Fruit fly (Drosophila melanogaster) whole organism, embryonic: Measurements from ENCODE around the gene Gdi.

ENCODE experiments used
- C15 ChIP-seq: fragments of 200-800 bp; sonication (Bioruptor generic); IDR thresholded peaks from 3 replicates; pipeline ENCODE4 v1.3.6; 2022; ENCODE audit warnings: missing biosample characterization, missing genetic modification characterization
- CG10274 ChIP-seq: fragments of 200-800 bp; sonication (Bioruptor generic); optimal IDR thresholded peaks from 3 replicates; lab custom pipeline; 2017; ENCODE audit warnings: missing biosample characterization, mild to moderate bottlenecking, missing genetic modification characterization
- CG10321 ChIP-seq: fragments of 200-800 bp; sonication (Bioruptor generic); IDR thresholded peaks from 2 replicates; pipeline ENCODE4 v1.3.6; 2022; ENCODE audit warnings: missing biosample characterization, missing genetic modification characterization
- CG10654 ChIP-seq: fragments of 200-800 bp; sonication (Bioruptor generic); optimal IDR thresholded peaks from 2 replicates; lab custom pipeline; 2016; ENCODE audit warnings: missing biosample characterization, missing genetic modification characterization
- CG10979 ChIP-seq: fragments of 200-800 bp; sonication (Bioruptor generic); optimal IDR thresholded peaks from 2 replicates; lab custom pipeline; 2018; ENCODE audit warnings: missing biosample characterization, mild to moderate bottlenecking, missing genetic modification characterization, moderate library complexity
- CG11504 ChIP-seq: fragments of 200-800 bp; sonication (Bioruptor generic); optimal IDR thresholded peaks from 3 replicates; lab custom pipeline; 2019; ENCODE audit warnings: missing biosample characterization, mild to moderate bottlenecking, missing genetic modification characterization, moderate library complexity
- CG12299 ChIP-seq: fragments of 200-800 bp; sonication (Bioruptor generic); optimal IDR thresholded peaks from 2 replicates; lab custom pipeline; 2018; ENCODE audit warnings: missing biosample characterization, mild to moderate bottlenecking, missing genetic modification characterization
- CG14050 ChIP-seq: fragments of 200-800 bp; sonication (Bioruptor generic); IDR thresholded peaks from 3 replicates; pipeline ENCODE4 v1.3.6; 2022; ENCODE audit warnings: missing biosample characterization, missing genetic modification characterization
- CG14441 ChIP-seq: fragments of 200-800 bp; sonication (Bioruptor generic); IDR thresholded peaks from 2 replicates; pipeline ENCODE4 v1.3.6; 2022; ENCODE audit warnings: missing biosample characterization, missing genetic modification characterization
- CG18262 ChIP-seq: fragments of 200-800 bp; optimal IDR thresholded peaks from 3 replicates; lab custom pipeline; 2019; ENCODE audit warnings: missing biosample characterization, mild to moderate bottlenecking, missing genetic modification characterization, moderate library complexity
- CG18599 ChIP-seq: fragments of 200-800 bp; sonication (Bioruptor generic); optimal IDR thresholded peaks from 3 replicates; lab custom pipeline; 2017; ENCODE audit warnings: missing biosample characterization, missing genetic modification characterization, mild to moderate bottlenecking, moderate library complexity, missing genetic modification reagents
- CG2875 ChIP-seq: fragments of 200-800 bp; sonication (Bioruptor generic); optimal IDR thresholded peaks from 2 replicates; lab custom pipeline; 2017; ENCODE audit warnings: missing biosample characterization, mild to moderate bottlenecking, missing genetic modification characterization, missing genetic modification reagents
- CG31224 ChIP-seq: fragments of 200-800 bp; sonication (Bioruptor generic); IDR thresholded peaks from 2 replicates; pipeline ENCODE4 v1.3.6; 2022; ENCODE audit warnings: missing biosample characterization, missing genetic modification characterization
- CG4328 ChIP-seq: fragments of 200-800 bp; sonication (Bioruptor generic); optimal IDR thresholded peaks from 3 replicates; lab custom pipeline; 2017; ENCODE audit warnings: missing biosample characterization, missing genetic modification reagents, missing genetic modification characterization
- CG6254 ChIP-seq: fragments of 200-800 bp; sonication (Bioruptor generic); optimal IDR thresholded peaks from 3 replicates; lab custom pipeline; 2017; ENCODE audit warnings: mild to moderate bottlenecking, missing biosample characterization, missing genetic modification reagents, missing genetic modification characterization
- CG6689 ChIP-seq: fragments of 200-800 bp; sonication (Bioruptor generic); IDR thresholded peaks from 2 replicates; pipeline ENCODE4 v1.3.6; 2022; ENCODE audit warnings: missing biosample characterization, missing genetic modification characterization
- CG7271 ChIP-seq: fragments of 200-800 bp; sonication (Bioruptor generic); optimal IDR thresholded peaks from 2 replicates; lab custom pipeline; 2018; ENCODE audit warnings: missing biosample characterization, mild to moderate bottlenecking, missing genetic modification characterization, moderate library complexity
- CG7963 ChIP-seq: fragments of 200-800 bp; sonication (Bioruptor generic); IDR thresholded peaks from 3 replicates; pipeline ENCODE4 v1.3.6; 2022; ENCODE audit warnings: missing biosample characterization, missing genetic modification characterization; ENCODE audit not compliant: partially characterized antibody
- CG8359 ChIP-seq: fragments of 200-800 bp; sonication (Bioruptor generic); optimal IDR thresholded peaks from 2 replicates; lab custom pipeline; 2017; ENCODE audit warnings: missing biosample characterization, mild to moderate bottlenecking, missing genetic modification characterization, borderline replicate concordance
- CG8924 ChIP-seq: fragments of 200-800 bp; optimal IDR thresholded peaks from 3 replicates; lab custom pipeline; 2019; ENCODE audit warnings: missing biosample characterization, mild to moderate bottlenecking, missing genetic modification characterization, moderate library complexity
- CG9437 ChIP-seq: fragments of 200-800 bp; sonication (Bioruptor generic); optimal IDR thresholded peaks from 2 replicates; lab custom pipeline; 2018; ENCODE audit warnings: missing biosample characterization, mild to moderate bottlenecking, missing genetic modification characterization
- CG9932 ChIP-seq: fragments of 200-800 bp; sonication (Bioruptor generic); IDR thresholded peaks from 2 replicates; pipeline ENCODE4 v1.3.6; 2022; ENCODE audit warnings: missing biosample characterization, missing genetic modification characterization
- CTCF ChIP-seq: fragments of 200-800 bp; sonication (Bioruptor generic); optimal IDR thresholded peaks from 2 replicates; lab custom pipeline; 2017; ENCODE audit warnings: missing biosample characterization, mild to moderate bottlenecking, missing genetic modification characterization, moderate library complexity
- Dip3 ChIP-seq: fragments of 200-800 bp; sonication (Bioruptor generic); optimal IDR thresholded peaks from 3 replicates; lab custom pipeline; 2016; ENCODE audit warnings: missing biosample characterization, missing genetic modification characterization
- E2f2 ChIP-seq: fragments of 200-800 bp; sonication (Bioruptor generic); IDR thresholded peaks from 2 replicates; pipeline ENCODE4 v1.3.6; 2022; ENCODE audit warnings: missing biosample characterization, missing genetic modification characterization
- HmgZ ChIP-seq: fragments of 200-800 bp; sonication (Bioruptor generic); optimal IDR thresholded peaks from 2 replicates; lab custom pipeline; 2018; ENCODE audit warnings: missing biosample characterization, mild to moderate bottlenecking, missing genetic modification characterization
- Hsf ChIP-seq: fragments of 200-800 bp; sonication (Bioruptor generic); optimal IDR thresholded peaks from 3 replicates; lab custom pipeline; 2016; ENCODE audit warnings: missing biosample characterization, missing genetic modification characterization
- Oli ChIP-seq: fragments of 200-800 bp; sonication (Bioruptor generic); optimal IDR thresholded peaks from 2 replicates; lab custom pipeline; 2018; ENCODE audit warnings: missing biosample characterization, mild to moderate bottlenecking, missing genetic modification characterization, moderate library complexity
- PHDP ChIP-seq: fragments of 200-800 bp; sonication (Bioruptor generic); optimal IDR thresholded peaks from 3 replicates; lab custom pipeline; 2018; ENCODE audit warnings: missing biosample characterization, mild to moderate bottlenecking, missing genetic modification characterization, moderate library complexity
- Scr ChIP-seq: fragments of 200-800 bp; sonication (Bioruptor generic); IDR thresholded peaks from 2 replicates; pipeline ENCODE4 v1.3.6; 2022; ENCODE audit warnings: missing biosample characterization, missing genetic modification characterization; ENCODE audit not compliant: partially characterized antibody
- Six4 ChIP-seq: fragments of 200-800 bp; sonication (Bioruptor generic); optimal IDR thresholded peaks from 2 replicates; lab custom pipeline; 2016; ENCODE audit warnings: missing biosample characterization, missing genetic modification characterization
- ase ChIP-seq: fragments of 200-800 bp; sonication (Bioruptor generic); IDR thresholded peaks from 3 replicates; pipeline ENCODE4 v1.3.6; 2022; ENCODE audit warnings: missing biosample characterization, missing genetic modification characterization
- chif ChIP-seq, 2 experiments: fragments of 200-800 bp; sonication (Bioruptor generic); optimal IDR thresholded peaks; 3 replicates each; lab custom pipeline; 2016; ENCODE audit warnings: missing biosample characterization in 2 of 2, missing genetic modification characterization in 2 of 2
- corto ChIP-seq: fragments of 200-800 bp; sonication (Bioruptor generic); optimal IDR thresholded peaks from 2 replicates; lab custom pipeline; 2016; ENCODE audit warnings: missing biosample characterization, mild to moderate bottlenecking, missing genetic modification characterization, moderate library complexity
- emc ChIP-seq: fragments of 200-800 bp; sonication (Bioruptor generic); optimal IDR thresholded peaks from 2 replicates; lab custom pipeline; 2016; ENCODE audit warnings: missing biosample characterization, missing genetic modification characterization
- en ChIP-seq: fragments of 200-800 bp; sonication (Bioruptor generic); optimal IDR thresholded peaks from 2 replicates; lab custom pipeline; 2016; ENCODE audit warnings: missing biosample characterization, missing genetic modification characterization
- fd64A ChIP-seq: fragments of 200-800 bp; sonication (Bioruptor generic); optimal IDR thresholded peaks from 3 replicates; lab custom pipeline; 2018; ENCODE audit warnings: missing biosample characterization, mild to moderate bottlenecking, missing genetic modification characterization
- ftz-f1 ChIP-seq: fragments of 200-800 bp; sonication (Bioruptor generic); optimal IDR thresholded peaks from 2 replicates; lab custom pipeline; 2016; ENCODE audit warnings: missing biosample characterization, missing genetic modification characterization
- grn ChIP-seq: fragments of 200-800 bp; sonication (Bioruptor generic); optimal IDR thresholded peaks from 3 replicates; lab custom pipeline; 2017; ENCODE audit warnings: missing biosample characterization, missing genetic modification characterization
- hth ChIP-seq: fragments of >200 bp; optimal IDR thresholded peaks from 2 replicates; lab custom pipeline; 2017; ENCODE audit warnings: inconsistent platforms
- jigr1 ChIP-seq: fragments of 200-800 bp; sonication (Bioruptor generic); IDR thresholded peaks from 3 replicates; pipeline ENCODE4 v1.3.6; 2022; ENCODE audit warnings: missing biosample characterization, missing genetic modification characterization
- nerfin-1 ChIP-seq: fragments of 200-800 bp; sonication (Bioruptor generic); optimal IDR thresholded peaks from 3 replicates; lab custom pipeline; 2019; ENCODE audit warnings: missing biosample characterization, mild to moderate bottlenecking, missing genetic modification characterization, moderate library complexity
- rib ChIP-seq: fragments of 200-800 bp; sonication (Bioruptor generic); IDR thresholded peaks from 2 replicates; pipeline ENCODE4 v1.3.6; 2022; ENCODE audit warnings: missing biosample characterization, missing genetic modification characterization
- ro ChIP-seq: fragments of 200-800 bp; sonication (Bioruptor generic); IDR thresholded peaks from 2 replicates; pipeline ENCODE4 v1.3.6; 2022; ENCODE audit warnings: missing biosample characterization, missing genetic modification characterization
- shn ChIP-seq: fragments of 200-800 bp; sonication (Bioruptor generic); optimal IDR thresholded peaks from 3 replicates; lab custom pipeline; 2016; ENCODE audit warnings: missing biosample characterization, missing genetic modification characterization
- stc ChIP-seq: fragments of 200-800 bp; sonication (Bioruptor generic); IDR thresholded peaks from 2 replicates; pipeline ENCODE4 v1.3.6; 2022; ENCODE audit warnings: missing biosample characterization, missing genetic modification characterization
- stwl ChIP-seq: fragments of 200-800 bp; sonication (Bioruptor generic); optimal IDR thresholded peaks from 3 replicates; lab custom pipeline; 2018; ENCODE audit warnings: missing biosample characterization, mild to moderate bottlenecking, missing genetic modification characterization, moderate library complexity
- trem ChIP-seq: fragments of 200-800 bp; optimal IDR thresholded peaks from 3 replicates; lab custom pipeline; 2019; ENCODE audit warnings: missing biosample characterization, mild to moderate bottlenecking, missing genetic modification characterization, moderate library complexity

The Gdi gene

DNA sequence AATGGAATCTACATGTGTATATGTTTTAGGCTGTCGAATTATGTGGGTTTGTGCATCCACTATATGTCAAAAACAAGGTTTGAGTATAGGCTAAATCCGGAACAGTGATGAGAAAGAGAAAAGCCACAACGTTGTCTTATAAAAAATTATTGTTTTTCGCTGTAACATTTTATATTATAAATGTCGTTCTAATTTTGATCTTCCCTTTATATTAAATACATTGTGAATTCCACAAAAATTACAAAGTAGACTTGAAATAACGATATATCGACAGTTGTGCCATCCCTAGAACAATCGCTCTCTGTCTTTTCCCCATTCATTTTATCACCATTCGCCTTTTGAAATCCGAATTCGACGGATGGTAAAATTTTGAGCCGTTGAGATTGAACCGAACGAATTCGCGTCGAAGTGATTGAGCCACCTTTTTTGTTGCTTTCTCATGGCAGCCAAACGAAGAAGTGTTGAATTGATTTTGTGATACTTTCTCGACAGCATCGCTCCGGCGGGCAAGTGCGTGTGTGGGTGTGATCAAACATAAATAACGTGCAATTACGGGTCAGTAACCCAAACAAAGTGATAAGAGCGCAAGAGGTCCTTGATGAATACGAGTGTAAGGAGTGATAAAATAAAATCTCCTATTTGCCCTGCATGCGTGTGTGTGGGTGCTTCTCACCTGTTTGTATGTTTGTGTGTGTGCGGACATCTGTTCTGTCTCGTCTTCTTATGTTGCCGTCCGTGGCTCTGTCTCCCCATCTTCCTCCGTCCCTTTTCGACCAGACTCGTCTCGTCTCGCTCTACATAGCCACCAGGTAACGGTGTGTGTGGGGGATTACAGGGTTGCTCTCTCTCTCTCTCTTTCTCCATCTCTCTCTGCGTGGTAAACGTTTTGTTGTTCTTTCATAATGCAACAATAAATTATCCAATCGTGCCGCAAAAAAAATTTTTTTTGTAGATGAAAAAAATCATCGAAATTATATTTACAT lies 26.5 kb upstream of the Gdi start, which contains the start of gene Oatp30B (continued):
- TF ChIP-seq HmgZ (tag; lab: Kevin White, UChicago), result peak; percentile 98
- TF ChIP-seq C15 (GFP tag; lab: Robert Waterston, UW), result peak; percentile 94
- peak; percentile 55 for TF ChIP-seq ftz-f1 (GFP tag; lab: Kevin White, UChicago)
- TF ChIP-seq CG9932, result peak; percentile 99
- peak; percentile 76 for TF ChIP-seq emc (GFP tag; lab: Kevin White, UChicago)
- peak; percentile 94 for TF ChIP-seq Dip3 (GFP tag; lab: Kevin White, UChicago)
- peak; percentile 94 for TF ChIP-seq nerfin-1 (tag; lab: Kevin White, UChicago)
- TF ChIP-seq grn, result peak; percentile 80
- peak; percentile 96 for TF ChIP-seq CG10979 (tag; lab: Kevin White, UChicago)
- TF ChIP-seq shn (GFP tag; lab: Kevin White, UChicago), result peak; percentile 94
- TF ChIP-seq CG11504, result peak; percentile 94
- TF ChIP-seq CTCF (GFP tag; lab: Kevin White, UChicago), result peak; percentile 82
- TF ChIP-seq Oli (tag; lab: Kevin White, UChicago), result peak; percentile 94
- peak; percentile 96 for TF ChIP-seq CG14050 (GFP tag; lab: Robert Waterston, UW)
- peak; percentile 99 for TF ChIP-seq Scr
- TF ChIP-seq CG10274 (GFP tag; lab: Kevin White, UChicago), result peak; percentile 78
- peak; percentile 92 for TF ChIP-seq CG2875
- TF ChIP-seq CG6254, result peak; percentile 90
- TF ChIP-seq CG12299 (tag; lab: Kevin White, UChicago), result peak; percentile 95
- TF ChIP-seq jigr1 (GFP tag; lab: Robert Waterston, UW), result peak; percentile 93
- TF ChIP-seq rib (GFP tag; lab: Robert Waterston, UW), result peak; percentile 97
- TF ChIP-seq CG9437 (GFP tag; lab: Kevin White, UChicago), result peak; percentile 81
- TF ChIP-seq trem (tag; lab: Kevin White, UChicago), result peak; percentile 95
- peak; percentile 58 for TF ChIP-seq fd64A (GFP tag; lab: Kevin White, UChicago)
- TF ChIP-seq CG6689, result peak; percentile 96
- TF ChIP-seq CG10654 (GFP tag; lab: Kevin White, UChicago), result peak; percentile 97
- peak; percentile 97 for TF ChIP-seq stc (GFP tag; lab: Robert Waterston, UW)
- TF ChIP-seq CG18262 (tag; lab: Kevin White, UChicago), result peak; percentile 96
- TF ChIP-seq CG10321 (GFP tag; lab: Robert Waterston, UW), result peak; percentile 80
- TF ChIP-seq ro (GFP tag; lab: Robert Waterston, UW), result peak; percentile 95
- peak; percentile 97 for TF ChIP-seq CG8924 (tag; lab: Kevin White, UChicago)
- peak; percentile 78 for TF ChIP-seq CG8359 (GFP tag; lab: Kevin White, UChicago)
- TF ChIP-seq ase (GFP tag; lab: Robert Waterston, UW), result peak; percentile 97
- TF ChIP-seq CG4328 (GFP tag; lab: Kevin White, UChicago), result peak; percentile 92
- TF ChIP-seq Hsf, result peak; percentile 98
- TF ChIP-seq stwl, result peak; percentile 80
- TF ChIP-seq E2f2 (GFP tag; lab: Robert Waterston, UW), result peak; percentile 83
- peak; percentile 98 for TF ChIP-seq PHDP (tag; lab: Kevin White, UChicago)
- TF ChIP-seq CG31224 (GFP tag; lab: Robert Waterston, UW), result peak; percentile 93
- TF ChIP-seq CG18599 (GFP tag; lab: Kevin White, UChicago), result peak; percentile 97
- TF ChIP-seq CG7271 (tag; lab: Kevin White, UChicago), result peak; percentile 95
- peak; percentile 91 for TF ChIP-seq corto (GFP tag; lab: Kevin White, UChicago)
- TF ChIP-seq en (GFP tag; lab: Kevin White, UChicago), result peak; percentile 92
- TF ChIP-seq CG7963, result peak; percentile 82
- peak; percentile 93 to 98 for TF ChIP-seq chif (GFP tag; optimal IDR thresholded peaks at IDR 0.05; lab: Kevin White, UChicago)
- peak; percentile 97 for TF ChIP-seq CG14441 (GFP tag; lab: Robert Waterston, UW)
- TF ChIP-seq hth (lab: Kevin White, UChicago), result no peak
- peak; percentile 96 for TF ChIP-seq Six4 (GFP tag; lab: Kevin White, UChicago)
